Worm (Caenorhabditis elegans) whole organism, L4/young adult: ENCODE measurements around the gene T21B10.4.

Source experiments
- W03F9.2 ChIP-seq: fragments of 150-350 bp; optimal IDR thresholded peaks from 2 replicates; lab custom pipeline; 2014; ENCODE audit warnings: missing biosample characterization, missing genetic modification characterization
- dao-5 ChIP-seq: sonication (generic microtip); optimal IDR thresholded peaks from 2 replicates; lab custom pipeline; 2016; ENCODE audit warnings: missing genotype, missing genetic modification characterization, moderate library complexity, missing compliant biosample characterization

DNA sequence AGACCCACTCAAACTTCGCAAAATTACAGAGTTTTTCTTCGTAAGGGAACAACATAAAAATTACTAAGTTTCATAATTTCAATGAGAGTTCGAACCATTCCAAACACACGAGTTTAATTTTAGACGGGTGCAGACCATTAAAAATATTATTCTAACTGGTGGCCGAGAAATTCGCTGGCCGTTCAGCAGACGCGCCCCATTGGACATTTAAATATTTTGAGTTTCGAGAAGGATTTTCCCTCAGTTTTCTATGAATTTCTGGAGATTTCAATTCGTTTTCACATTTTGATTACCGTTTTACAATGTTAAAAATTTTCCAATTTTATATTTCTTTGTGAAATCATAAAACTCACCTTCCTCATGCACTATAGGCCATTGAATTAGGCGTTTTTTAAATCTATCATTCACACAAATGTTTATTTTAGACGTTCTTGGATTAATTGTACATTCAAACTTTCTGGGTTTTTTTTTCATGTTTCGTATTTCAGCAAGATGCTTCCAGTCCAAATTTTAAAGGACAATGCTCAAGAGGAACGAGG, 13.4 kb upstream of the T21B10.4 start, which contains the start of gene cct-2:
- TF ChIP-seq dao-5 (tag; lab: Kevin White, UChicago) (no peak), W03F9.2 (tag; lab: Kevin White, UChicago) (peak; percentile 66)
